Fruit fly (Drosophila melanogaster): ENCODE results near the gene Dtwd2.

DNA sequence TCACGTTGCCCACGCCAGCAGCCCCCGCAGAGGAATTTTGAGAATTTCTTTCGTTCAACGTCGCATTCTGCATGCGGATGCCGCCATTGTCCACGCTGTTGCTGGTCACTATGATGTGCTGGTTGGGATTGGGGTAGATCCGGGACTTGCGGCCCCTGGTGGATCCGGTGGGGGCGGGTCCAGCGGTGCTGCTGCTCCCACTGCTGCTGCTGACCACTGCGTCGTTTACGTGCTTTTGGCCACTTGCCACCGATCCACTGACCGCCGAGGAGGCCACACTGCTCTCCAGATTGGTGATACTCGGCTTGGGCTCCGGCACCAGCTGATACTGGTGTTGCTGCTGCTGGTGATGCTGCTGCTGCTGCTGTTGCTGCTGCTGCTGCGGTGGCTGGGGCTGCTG, 27.2 kb downstream of the Dtwd2 start:
- TF ChIP-seq CG6276 (GFP tag; optimal IDR thresholded peaks at IDR 0.05) (no peak), CG6808 (GFP tag; optimal IDR thresholded peaks at IDR 0.05) (no peak), spab (GFP tag; optimal IDR thresholded peaks at IDR 0.05) (no peak), CG10631 (GFP tag; optimal IDR thresholded peaks at IDR 0.05) (no peak), Hr38 (GFP tag; optimal IDR thresholded peaks at IDR 0.05) (no peak), Hr39 (GFP tag; optimal IDR thresholded peaks at IDR 0.05) (no peak), cyc (GFP tag; optimal IDR thresholded peaks at IDR 0.05) (no peak), Gug (GFP tag; IDR thresholded peaks at IDR 0.05) (no peak), Sox102F (GFP tag; optimal IDR thresholded peaks at IDR 0.05) (no peak)

Data from whole organism, prepupa.